Fruit fly (Drosophila melanogaster): ENCODE results near the gene Nfs1.
A peak's percentile ranks its signal among the peaks of the same experiment; 100 is the strongest.

Gene Nfs1

DNA sequence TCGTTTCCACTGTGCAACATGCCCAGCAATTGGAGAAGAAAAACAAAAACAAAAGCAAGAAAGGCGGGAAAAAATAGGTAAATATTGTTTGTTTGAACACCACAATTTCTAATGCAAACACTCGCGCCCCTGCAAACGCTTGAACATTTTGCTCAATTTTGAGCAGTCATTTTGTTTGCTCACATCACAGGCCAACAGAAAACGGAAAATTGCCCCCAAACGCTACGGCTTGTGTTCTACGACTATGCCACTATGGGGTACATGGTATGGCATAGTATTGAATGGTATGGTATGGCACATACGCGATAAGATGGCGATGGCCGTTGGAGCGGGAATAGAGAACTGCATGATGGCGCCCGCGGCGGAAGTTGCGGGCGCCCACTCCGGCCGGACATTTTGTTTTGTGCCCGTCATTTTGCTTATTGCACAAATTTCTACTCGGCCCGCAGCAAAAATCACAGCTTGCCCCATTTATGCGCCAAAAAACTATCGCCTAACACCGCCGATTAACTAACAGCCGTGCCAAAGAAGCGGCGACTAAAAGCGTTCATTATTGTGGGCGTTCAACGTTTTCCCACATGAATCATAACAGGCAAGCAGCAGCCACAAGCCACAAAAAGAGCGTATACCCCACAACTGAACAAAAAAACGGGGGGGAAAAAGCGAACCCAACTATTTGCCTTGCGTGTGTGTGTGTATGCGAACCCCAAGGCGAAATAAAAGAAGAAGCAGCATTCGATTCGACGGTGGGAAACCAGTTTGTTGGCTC lies 4.9 kb downstream of the Nfs1 start (continued):
- TF ChIP-seq dpn (GFP tag; optimal IDR thresholded peaks at IDR 0.05) (peak; percentile 33 to 50), CG7839 (tag; optimal IDR thresholded peaks at IDR 0.05) (peak; percentile 22), CG14710 (tag; optimal IDR thresholded peaks at IDR 0.05) (peak; percentile 64), nom (GFP tag; optimal IDR thresholded peaks at IDR 0.05) (no peak), CG14965 (GFP tag; optimal IDR thresholded peaks at IDR 0.05; ENCODE audit: borderline replicate concordance) (peak; percentile 9), CG10979 (tag; optimal IDR thresholded peaks at IDR 0.05) (peak; percentile 24), ATbp (GFP tag; optimal IDR thresholded peaks at IDR 0.05) (peak; percentile 96), CG8388 (GFP tag; optimal IDR thresholded peaks at IDR 0.05) (peak; percentile 64), CG12155 (GFP tag; optimal IDR thresholded peaks at IDR 0.05) (peak; percentile 23), bcd (GFP tag; optimal IDR thresholded peaks at IDR 0.05) (peak; percentile 36), CG9437 (GFP tag; optimal IDR thresholded peaks at IDR 0.05) (peak; percentile 18), Sox102F (GFP tag; optimal IDR thresholded peaks at IDR 0.05) (peak; percentile 68), hth (optimal IDR thresholded peaks at IDR 0.05) (no peak), vvl (GFP tag; IDR thresholded peaks at IDR 0.05) (no peak), GATAe (GFP tag; conservative IDR thresholded peaks at IDR 0.05) (no peak), CG4328 (GFP tag; optimal IDR thresholded peaks at IDR 0.05) (peak; percentile 79), CG4820 (GFP tag; optimal IDR thresholded peaks at IDR 0.05) (peak; percentile 13), CG4404 (GFP tag; IDR thresholded peaks at IDR 0.05) (no peak), CG15514 (GFP tag; optimal IDR thresholded peaks at IDR 0.05) (peak; percentile 29), CG18764 (GFP tag; optimal IDR thresholded peaks at IDR 0.05) (peak; percentile 39), CG10959 (GFP tag; IDR thresholded peaks at IDR 0.05) (no peak), CG18619 (GFP tag; optimal IDR thresholded peaks at IDR 0.05) (peak; percentile 79), sug (tag; optimal IDR thresholded peaks at IDR 0.05) (peak; percentile 85), CG7556 (GFP tag; optimal IDR thresholded peaks at IDR 0.05) (peak; percentile 73), CG12659 (GFP tag; optimal IDR thresholded peaks at IDR 0.05) (peak; percentile 77), CG17802 (tag; optimal IDR thresholded peaks at IDR 0.05) (peak; percentile 43), salm (tag; optimal IDR thresholded peaks at IDR 0.05) (peak; percentile 77), CG2678 (tag; optimal IDR thresholded peaks at IDR 0.05) (peak; percentile 73), peb (GFP tag; IDR thresholded peaks at IDR 0.05) (no peak), unpg (GFP tag; optimal IDR thresholded peaks at IDR 0.05) (peak; percentile 70), CG12236 (GFP tag; optimal IDR thresholded peaks at IDR 0.05) (peak; percentile 73), CG2875 (GFP tag; optimal IDR thresholded peaks at IDR 0.05) (peak; percentile 86), CG10147 (GFP tag; optimal IDR thresholded peaks at IDR 0.05) (peak; percentile 39), CG12391 (tag; optimal IDR thresholded peaks at IDR 0.05) (peak; percentile 65), CG12104 (GFP tag; optimal IDR thresholded peaks at IDR 0.05) (peak; percentile 62), PHDP (tag; optimal IDR thresholded peaks at IDR 0.05) (peak; percentile 80), pros (GFP tag; optimal IDR thresholded peaks at IDR 0.05) (peak; percentile 62), CG3281 (GFP tag; optimal IDR thresholded peaks at IDR 0.05) (peak; percentile 68), CG16815 (GFP tag; optimal IDR thresholded peaks at IDR 0.05) (no peak), exex (tag; optimal IDR thresholded peaks at IDR 0.05) (peak; percentile 79), ac (GFP tag; optimal IDR thresholded peaks at IDR 0.05) (peak; percentile 86), CG6272 (GFP tag; IDR thresholded peaks at IDR 0.05) (no peak), CG17912 (GFP tag; optimal IDR thresholded peaks at IDR 0.05) (peak; percentile 75), D (optimal IDR thresholded peaks at IDR 0.05) (no peak), D (GFP tag; optimal IDR thresholded peaks at IDR 0.05) (peak; percentile 75), Blimp-1 (GFP tag; optimal IDR thresholded peaks at IDR 0.05) (peak; percentile 47), cwo (GFP tag; optimal IDR thresholded peaks at IDR 0.05) (peak; percentile 47), lab (GFP tag; optimal IDR thresholded peaks at IDR 0.05) (peak; percentile 81)

Data from whole organism, embryonic.